Fruit fly (Drosophila melanogaster) whole organism, embryonic: ENCODE measurements around the gene CG13670.

ENCODE experiments used
- Adf1 ChIP-seq: fragments of 200-800 bp; sonication (Bioruptor generic); IDR thresholded peaks from 2 replicates; pipeline ENCODE4 v1.3.6; 2022; ENCODE audit warnings: missing biosample characterization, missing genetic modification characterization
- Bgb ChIP-seq: fragments of 200-800 bp; sonication (Bioruptor generic); IDR thresholded peaks from 2 replicates; pipeline ENCODE4 v1.3.6; 2022; ENCODE audit warnings: missing biosample characterization, missing genetic modification characterization; ENCODE audit not compliant: partially characterized antibody
- CG10147 ChIP-seq: fragments of 200-800 bp; sonication (Bioruptor generic); optimal IDR thresholded peaks from 2 replicates; lab custom pipeline; 2019; ENCODE audit warnings: missing biosample characterization, mild to moderate bottlenecking, missing genetic modification characterization, moderate library complexity
- CG10267 ChIP-seq: fragments of 200-800 bp; sonication (Bioruptor generic); optimal IDR thresholded peaks from 2 replicates; lab custom pipeline; 2018; ENCODE audit warnings: missing biosample characterization, mild to moderate bottlenecking, missing genetic modification characterization, moderate library complexity
- CG11560 ChIP-seq: fragments of 200-800 bp; sonication (Bioruptor generic); IDR thresholded peaks from 3 replicates; pipeline ENCODE4 v1.3.6; 2022; ENCODE audit warnings: missing biosample characterization, missing genetic modification characterization
- CG12155 ChIP-seq: fragments of 200-800 bp; sonication (Bioruptor generic); optimal IDR thresholded peaks from 3 replicates; lab custom pipeline; 2016; ENCODE audit warnings: missing biosample characterization, missing genetic modification characterization
- CG13624 ChIP-seq: fragments of 200-800 bp; sonication (Bioruptor generic); optimal IDR thresholded peaks from 2 replicates; lab custom pipeline; 2016; ENCODE audit warnings: missing biosample characterization, missing genetic modification characterization
- CG15011 ChIP-seq: fragments of 200-800 bp; sonication (Bioruptor generic); optimal IDR thresholded peaks from 3 replicates; lab custom pipeline; 2018; ENCODE audit warnings: missing biosample characterization, mild to moderate bottlenecking, missing genetic modification characterization
- CG1832 ChIP-seq: fragments of 200-800 bp; sonication (Bioruptor generic); optimal IDR thresholded peaks from 2 replicates; lab custom pipeline; 2017; ENCODE audit warnings: missing biosample characterization, mild to moderate bottlenecking, missing genetic modification characterization, inconsistent platforms
- CG18764 ChIP-seq: fragments of 200-800 bp; sonication (Bioruptor generic); optimal IDR thresholded peaks from 3 replicates; lab custom pipeline; 2016; ENCODE audit warnings: missing biosample characterization, missing genetic modification characterization
- CG2116 ChIP-seq: fragments of 200-800 bp; sonication (Bioruptor generic); optimal IDR thresholded peaks from 3 replicates; lab custom pipeline; 2018; ENCODE audit warnings: missing biosample characterization, mild to moderate bottlenecking, missing genetic modification characterization
- CG31388 ChIP-seq: fragments of 200-800 bp; sonication (Bioruptor generic); optimal IDR thresholded peaks from 2 replicates; lab custom pipeline; 2016; ENCODE audit warnings: missing biosample characterization, missing genetic modification characterization
- CG32767 ChIP-seq: fragments of 200-800 bp; sonication (Bioruptor generic); IDR thresholded peaks from 2 replicates; pipeline ENCODE4 v1.3.6; 2022; ENCODE audit warnings: missing biosample characterization, missing genetic modification characterization
- CG33213 ChIP-seq: fragments of 200-800 bp; sonication (Bioruptor generic); optimal IDR thresholded peaks from 3 replicates; lab custom pipeline; 2016; ENCODE audit warnings: missing biosample characterization, missing genetic modification characterization
- CG3995 ChIP-seq: fragments of 200-800 bp; sonication (Bioruptor generic); optimal IDR thresholded peaks from 3 replicates; lab custom pipeline; 2016; ENCODE audit warnings: missing biosample characterization, missing genetic modification characterization
- CG6175 ChIP-seq: fragments of 200-800 bp; sonication (Bioruptor generic); IDR thresholded peaks from 3 replicates; pipeline ENCODE4 v1.3.6; 2022; ENCODE audit warnings: missing biosample characterization, missing genetic modification characterization
- CG6689 ChIP-seq: fragments of 200-800 bp; sonication (Bioruptor generic); IDR thresholded peaks from 2 replicates; pipeline ENCODE4 v1.3.6; 2022; ENCODE audit warnings: missing biosample characterization, missing genetic modification characterization
- CG7786 ChIP-seq: fragments of 200-800 bp; sonication (Bioruptor generic); optimal IDR thresholded peaks from 2 replicates; lab custom pipeline; 2016; ENCODE audit warnings: missing biosample characterization, missing genetic modification characterization
- CG8765 ChIP-seq: fragments of 200-800 bp; sonication (Bioruptor generic); IDR thresholded peaks from 2 replicates; pipeline ENCODE4 v1.3.6; 2022; ENCODE audit warnings: missing biosample characterization, missing genetic modification characterization
- CG9797 ChIP-seq: fragments of 200-800 bp; sonication (Bioruptor generic); optimal IDR thresholded peaks from 3 replicates; lab custom pipeline; 2018; ENCODE audit warnings: missing biosample characterization, mild to moderate bottlenecking, missing genetic modification characterization
- CoRest ChIP-seq: fragments of 200-800 bp; sonication (Bioruptor generic); optimal IDR thresholded peaks from 3 replicates; lab custom pipeline; 2018; ENCODE audit warnings: missing biosample characterization, mild to moderate bottlenecking, missing genetic modification characterization, moderate library complexity
- Doc3 ChIP-seq: fragments of 200-800 bp; sonication (Bioruptor generic); IDR thresholded peaks from 3 replicates; pipeline ENCODE4 v1.3.6; 2022; ENCODE audit warnings: missing biosample characterization, missing genetic modification characterization; ENCODE audit not compliant: partially characterized antibody
- Ets65A ChIP-seq: fragments of 200-800 bp; sonication (Bioruptor generic); peaks from one replicate; lab custom pipeline; 2016; ENCODE audit warnings: missing biosample characterization, missing genetic modification characterization
- HLH4C ChIP-seq: fragments of 200-800 bp; sonication (Bioruptor generic); IDR thresholded peaks from 3 replicates; pipeline ENCODE4 v1.3.6; 2022; ENCODE audit warnings: missing biosample characterization, missing genetic modification characterization; ENCODE audit not compliant: partially characterized antibody
- NfI ChIP-seq: fragments of 200-800 bp; sonication (Bioruptor generic); optimal IDR thresholded peaks from 3 replicates; lab custom pipeline; 2018; ENCODE audit warnings: missing biosample characterization, mild to moderate bottlenecking, missing genetic modification characterization, moderate library complexity
- Poxn ChIP-seq: fragments of 200-800 bp; sonication (Bioruptor generic); IDR thresholded peaks from 2 replicates; pipeline ENCODE4 v1.3.6; 2022; ENCODE audit warnings: missing biosample characterization, missing genetic modification characterization
- Sox100B ChIP-seq: fragments of 200-800 bp; sonication (Bioruptor generic); optimal IDR thresholded peaks from 3 replicates; lab custom pipeline; 2018; ENCODE audit warnings: missing biosample characterization, mild to moderate bottlenecking, missing genetic modification characterization
- Tbp ChIP-seq: fragments of >200 bp; optimal IDR thresholded peaks from 2 replicates; lab custom pipeline; 2018; ENCODE audit warnings: missing biosample characterization, missing genetic modification characterization
- Trl ChIP-seq, 3 experiments: fragments of >200 bp in 2 of 3; fragments of 200-800 bp in 1 of 3; sonication (Bioruptor generic) in 1 of 3; optimal IDR thresholded peaks; 2 replicates in 1 of 3; 3 replicates in 2 of 3; lab custom pipeline; 2016 to 2017; ENCODE audit warnings: missing biosample characterization in 1 of 3, missing genetic modification characterization in 1 of 3
- ara ChIP-seq: fragments of 200-800 bp; sonication (Bioruptor generic); IDR thresholded peaks from 2 replicates; pipeline ENCODE4 v1.3.6; 2022; ENCODE audit warnings: missing biosample characterization, missing genetic modification characterization
- bigmax ChIP-seq: fragments of 200-800 bp; sonication (Bioruptor generic); optimal IDR thresholded peaks from 2 replicates; lab custom pipeline; 2018; ENCODE audit warnings: missing biosample characterization, mild to moderate bottlenecking, missing genetic modification characterization
- caup ChIP-seq: fragments of 200-800 bp; sonication (Bioruptor generic); optimal IDR thresholded peaks from 3 replicates; lab custom pipeline; 2017; ENCODE audit warnings: missing biosample characterization, mild to moderate bottlenecking, missing genetic modification characterization, moderate library complexity; ENCODE audit not compliant: severe bottlenecking
- da ChIP-seq: fragments of 200-800 bp; sonication (Bioruptor generic); optimal IDR thresholded peaks from 2 replicates; lab custom pipeline; 2016; ENCODE audit warnings: missing biosample characterization, missing genetic modification characterization
- dpn ChIP-seq, 2 experiments: fragments of 200-800 bp; sonication (Bioruptor generic); optimal IDR thresholded peaks; 3 replicates each; lab custom pipeline; 2016; ENCODE audit warnings: missing biosample characterization in 2 of 2, missing genetic modification characterization in 2 of 2
- fd102C ChIP-seq: fragments of 200-800 bp; sonication (Bioruptor generic); optimal IDR thresholded peaks from 2 replicates; lab custom pipeline; 2018; ENCODE audit warnings: missing biosample characterization, mild to moderate bottlenecking, missing genetic modification characterization, moderate library complexity
- fd64A ChIP-seq: fragments of 200-800 bp; sonication (Bioruptor generic); optimal IDR thresholded peaks from 3 replicates; lab custom pipeline; 2018; ENCODE audit warnings: missing biosample characterization, mild to moderate bottlenecking, missing genetic modification characterization
- gem ChIP-seq: fragments of 200-800 bp; sonication (Bioruptor generic); optimal IDR thresholded peaks from 2 replicates; lab custom pipeline; 2019; ENCODE audit warnings: missing biosample characterization, mild to moderate bottlenecking, missing genetic modification characterization, moderate library complexity
- hbn ChIP-seq: fragments of 200-800 bp; sonication (Bioruptor generic); IDR thresholded peaks from 2 replicates; pipeline ENCODE4 v1.3.6; 2022; ENCODE audit warnings: missing biosample characterization, missing genetic modification characterization; ENCODE audit not compliant: partially characterized antibody
- maf-S ChIP-seq: fragments of 200-800 bp; sonication (Bioruptor generic); optimal IDR thresholded peaks from 2 replicates; lab custom pipeline; 2016; ENCODE audit warnings: missing biosample characterization, missing genetic modification characterization
- nerfin-2 ChIP-seq: fragments of 200-800 bp; sonication (Bioruptor generic); IDR thresholded peaks from 2 replicates; pipeline ENCODE4 v1.3.6; 2022; ENCODE audit warnings: missing biosample characterization, missing genetic modification characterization; ENCODE audit not compliant: partially characterized antibody
- nom ChIP-seq: fragments of 200-800 bp; sonication (Bioruptor generic); optimal IDR thresholded peaks from 2 replicates; lab custom pipeline; 2017; ENCODE audit warnings: missing biosample characterization, missing genetic modification characterization, mild to moderate bottlenecking, moderate library complexity, missing genetic modification reagents
- oc ChIP-seq: fragments of 200-800 bp; sonication (Bioruptor generic); optimal IDR thresholded peaks from 2 replicates; lab custom pipeline; 2018; ENCODE audit warnings: missing biosample characterization, mild to moderate bottlenecking, missing genetic modification characterization, moderate library complexity
- phol ChIP-seq: fragments of 200-800 bp; sonication (Bioruptor generic); optimal IDR thresholded peaks from 3 replicates; lab custom pipeline; 2018; ENCODE audit warnings: missing biosample characterization, mild to moderate bottlenecking, missing genetic modification characterization, moderate library complexity
- pita ChIP-seq: fragments of 200-800 bp; sonication (Bioruptor generic); optimal IDR thresholded peaks from 2 replicates; lab custom pipeline; 2017; ENCODE audit warnings: missing biosample characterization, mild to moderate bottlenecking, missing genetic modification characterization
- sens ChIP-seq: fragments of 200-800 bp; sonication (Bioruptor generic); peaks from one replicate; lab custom pipeline; 2016; ENCODE audit warnings: missing biosample characterization, missing genetic modification characterization
- sens-2 ChIP-seq: fragments of 200-800 bp; sonication (Bioruptor generic); IDR thresholded peaks from 2 replicates; pipeline ENCODE4 v1.3.6; 2022; ENCODE audit warnings: missing biosample characterization, missing genetic modification characterization
- sisA ChIP-seq: fragments of 200-800 bp; sonication (Bioruptor generic); IDR thresholded peaks from 2 replicates; pipeline ENCODE4 v1.3.6; 2022; ENCODE audit warnings: missing biosample characterization, missing genetic modification characterization
- sqz ChIP-seq: fragments of 200-800 bp; sonication (Bioruptor generic); optimal IDR thresholded peaks from 3 replicates; lab custom pipeline; 2018; ENCODE audit warnings: missing biosample characterization, mild to moderate bottlenecking, missing genetic modification characterization
- vfl ChIP-seq: fragments of 200-800 bp; sonication (Bioruptor generic); optimal IDR thresholded peaks from 2 replicates; lab custom pipeline; 2016; ENCODE audit warnings: missing biosample characterization, missing genetic modification characterization

CG13670 gene

dm6 chr3L:8358776-8359455 is 38.4 kb downstream of the CG13670 start (continued):
- no peak for TF ChIP-seq pita (GFP tag; lab: Kevin White, UChicago)
- no peak for TF ChIP-seq CG6689
- TF ChIP-seq Bgb: peak; percentile 60
- no peak for TF ChIP-seq fd102C
- TF ChIP-seq Doc3 (GFP tag; lab: Robert Waterston, UW): peak; percentile 51; the same call in 1 of the 3 replicates
- no peak for TF ChIP-seq CG13624
- no peak for TF ChIP-seq Poxn (GFP tag; lab: Robert Waterston, UW)
- peak; percentile 69 for TF ChIP-seq hbn (GFP tag; lab: Robert Waterston, UW)
- no peak for TF ChIP-seq CG11560 (tag; lab: Robert Waterston, UW)
- TF ChIP-seq CG6175 (GFP tag; lab: Robert Waterston, UW): no peak
- TF ChIP-seq CG33213 (GFP tag; lab: Kevin White, UChicago): no peak
- no peak for TF ChIP-seq Adf1 (GFP tag; lab: Robert Waterston, UW)
- TF ChIP-seq CG2116: peak; percentile 58
- peak; percentile 49; the same call in 1 of the 2 replicates for TF ChIP-seq sens-2 (GFP tag; lab: Robert Waterston, UW)
- no peak for TF ChIP-seq CG18764 (GFP tag; lab: Kevin White, UChicago)
- TF ChIP-seq CG32767 (GFP tag; lab: Robert Waterston, UW): no peak
- no peak for TF ChIP-seq CG9797 (GFP tag; lab: Kevin White, UChicago)
- no peak for TF ChIP-seq Sox100B
- TF ChIP-seq vfl (GFP tag; lab: Kevin White, UChicago): no peak
- no peak for TF ChIP-seq CG3995 (GFP tag; lab: Kevin White, UChicago)
- no peak for TF ChIP-seq Trl (optimal IDR thresholded peaks at IDR 0.05; lab: Kevin White, UChicago)
- TF ChIP-seq Trl (GFP tag; optimal IDR thresholded peaks at IDR 0.05; lab: Kevin White, UChicago): no peak
- no peak for TF ChIP-seq oc (tag; lab: Kevin White, UChicago)
- TF ChIP-seq CG12155 (GFP tag; lab: Kevin White, UChicago): peak; percentile 80
- no peak for TF ChIP-seq dpn (GFP tag; optimal IDR thresholded peaks at IDR 0.05; lab: Kevin White, UChicago)
- no peak for TF ChIP-seq sisA (GFP tag; lab: Robert Waterston, UW)
- TF ChIP-seq CG1832: no peak
- peak; percentile 69 for TF ChIP-seq sens (GFP tag; lab: Kevin White, UChicago)
- no peak for TF ChIP-seq da (GFP tag; lab: Kevin White, UChicago)
- no peak for TF ChIP-seq NfI (GFP tag; lab: Kevin White, UChicago)
- no peak for TF ChIP-seq caup
- no peak for TF ChIP-seq phol (tag; lab: Kevin White, UChicago)
- TF ChIP-seq Ets65A (GFP tag; lab: Kevin White, UChicago): no peak
- no peak for TF ChIP-seq CG8765 (GFP tag; lab: Robert Waterston, UW)
- TF ChIP-seq fd64A: no peak
- TF ChIP-seq CG7786 (GFP tag; lab: Kevin White, UChicago): no peak
- no peak for TF ChIP-seq CoRest
- TF ChIP-seq nerfin-2 (GFP tag; lab: Robert Waterston, UW): peak; percentile 68
- TF ChIP-seq HLH4C (GFP tag; lab: Robert Waterston, UW): peak; percentile 75
- TF ChIP-seq CG10267 (tag; lab: Kevin White, UChicago): no peak
- no peak for TF ChIP-seq maf-S (GFP tag; lab: Kevin White, UChicago)
- TF ChIP-seq sqz (GFP tag; lab: Kevin White, UChicago): peak; percentile 51
- no peak for TF ChIP-seq gem
- TF ChIP-seq ara (GFP tag; lab: Robert Waterston, UW): no peak
- TF ChIP-seq bigmax (GFP tag; lab: Kevin White, UChicago): no peak
- TF ChIP-seq CG31388 (GFP tag; lab: Kevin White, UChicago): no peak
- no peak for TF ChIP-seq CG10147 (GFP tag; lab: Kevin White, UChicago)
- no peak for TF ChIP-seq Tbp
- TF ChIP-seq CG15011: no peak
- TF ChIP-seq nom (GFP tag; lab: Kevin White, UChicago): no peak
